Fruit fly (Drosophila melanogaster): ENCODE results near the gene Golgin84.
A peak's percentile ranks its signal among the peaks of the same experiment; 100 is the strongest.

The Golgin84 gene

dm6 chr3R:24361583-24361982, 3.8 kb upstream of the Golgin84 start, which contains the start of the genes CG5762 and CG33339:
CG5762 (minus strand) TSS chr3R:24361683.
CG33339 (plus strand) TSS chr3R:24361847.
- TF ChIP-seq Pif1A (GFP tag; optimal IDR thresholded peaks at IDR 0.05) (no peak), gl (tag; optimal IDR thresholded peaks at IDR 0.05) (no peak), CG8159 (tag; optimal IDR thresholded peaks at IDR 0.05) (no peak), CG34367 (tag; optimal IDR thresholded peaks at IDR 0.05) (no peak), CG17806 (tag; optimal IDR thresholded peaks at IDR 0.05) (no peak), CG4496 (GFP tag; IDR thresholded peaks at IDR 0.05) (no peak), fd96Ca (GFP tag; IDR thresholded peaks at IDR 0.05) (no peak)

DNA sequence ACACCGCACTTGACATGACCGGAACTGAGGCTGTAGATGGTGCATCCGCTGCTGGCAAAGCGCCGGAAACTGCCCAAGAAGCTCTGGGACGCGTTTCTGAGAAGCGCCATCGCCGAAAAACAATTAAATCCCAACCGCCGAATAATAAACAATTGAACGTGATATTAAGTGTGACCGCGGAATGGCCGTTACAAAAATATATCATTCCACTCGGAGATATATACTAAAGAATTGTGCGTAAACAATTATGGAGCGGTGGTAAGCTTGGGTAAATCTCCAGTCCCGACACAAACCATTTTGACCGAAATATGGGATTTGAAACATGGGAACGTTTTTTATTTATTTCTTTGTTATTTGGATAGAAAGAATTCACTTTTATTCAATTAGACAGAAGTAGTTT, 2.2 kb upstream of the Golgin84 start, which contains the start of gene CG18528:
Gene CG18528, minus strand, starts transcription at position 188 of the 400 bp plus-strand sequence.
- TF ChIP-seq rn (GFP tag; IDR thresholded peaks at IDR 0.05) (no peak), CG13204 (GFP tag; optimal IDR thresholded peaks at IDR 0.05) (no peak), EcR (GFP tag; optimal IDR thresholded peaks at IDR 0.05) (no peak), CG34367 (tag; optimal IDR thresholded peaks at IDR 0.05) (no peak), CG8301 (tag; optimal IDR thresholded peaks at IDR 0.05) (no peak), CG4496 (GFP tag; IDR thresholded peaks at IDR 0.05) (no peak), CG12605 (GFP tag; IDR thresholded peaks at IDR 0.05) (no peak)

- TF ChIP-seq CG9948 (tag; optimal IDR thresholded peaks at IDR 0.05) (no peak), CG34367 (tag; optimal IDR thresholded peaks at IDR 0.05) (no peak), D1 (tag; optimal IDR thresholded peaks at IDR 0.05) (no peak)
These were observed 4.3 kb downstream of the Golgin84 start for dm6 chr3R:24353448-24353847.

- peak; percentile 38 for TF ChIP-seq CG15710 (tag; optimal IDR thresholded peaks at IDR 0.05)
- no peak for TF ChIP-seq Ets98B (GFP tag; IDR thresholded peaks at IDR 0.05)
- TF ChIP-seq CG4496 (GFP tag; IDR thresholded peaks at IDR 0.05): 0 out of 3 replicates have a peak, but pooled peaks have one; percentile 12
These were observed 9.1 kb downstream of the Golgin84 start, which contains the start of the genes CG5746 and CG6454 for dm6 chr3R:24348420-24349190. CG5746 (minus strand) TSS chr3R:24348791. CG6454 (plus strand) TSS chr3R:24349182.

- TF ChIP-seq CG15710 (tag; optimal IDR thresholded peaks at IDR 0.05) (no peak), CG12605 (GFP tag; IDR thresholded peaks at IDR 0.05) (peak; percentile 37; the same call in 1 of the 2 replicates)
These were observed 16.5 kb downstream of the Golgin84 start, which contains the start of gene Ms for dm6 chr3R:24341251-24341650. Ms (plus strand) TSS chr3R:24341551.

DNA sequence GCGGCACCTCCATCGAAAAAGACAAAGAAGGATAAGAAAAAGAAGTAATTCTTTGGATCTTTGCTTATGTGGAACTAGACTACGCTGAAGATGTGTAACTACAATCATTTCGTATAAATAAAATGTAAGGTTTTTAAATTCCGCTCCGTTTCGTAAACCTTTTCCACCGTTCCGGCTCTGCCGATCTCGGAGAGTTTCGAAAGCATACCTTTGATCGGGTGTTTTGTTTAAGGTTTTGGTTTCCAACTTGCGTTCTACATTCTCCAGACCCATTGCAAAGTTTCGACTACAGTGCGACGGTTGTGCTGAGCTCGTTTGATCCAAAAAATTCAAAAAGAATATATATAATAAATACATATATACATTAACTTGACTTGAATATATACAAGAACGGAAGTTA, 21.1 kb downstream of the Golgin84 start, which contains the start of gene CG6432:
Gene CG6432, plus strand, starts transcription at position 301 of the 400 bp plus-strand sequence.
- TF ChIP-seq CG32121 (GFP tag; IDR thresholded peaks at IDR 0.05) (no peak), CG8301 (tag; optimal IDR thresholded peaks at IDR 0.05) (no peak), gl (tag; optimal IDR thresholded peaks at IDR 0.05) (no peak), Ets98B (GFP tag; IDR thresholded peaks at IDR 0.05) (no peak), CG8159 (tag; optimal IDR thresholded peaks at IDR 0.05) (no peak), Snoo (tag; optimal IDR thresholded peaks at IDR 0.05) (no peak)

DNA sequence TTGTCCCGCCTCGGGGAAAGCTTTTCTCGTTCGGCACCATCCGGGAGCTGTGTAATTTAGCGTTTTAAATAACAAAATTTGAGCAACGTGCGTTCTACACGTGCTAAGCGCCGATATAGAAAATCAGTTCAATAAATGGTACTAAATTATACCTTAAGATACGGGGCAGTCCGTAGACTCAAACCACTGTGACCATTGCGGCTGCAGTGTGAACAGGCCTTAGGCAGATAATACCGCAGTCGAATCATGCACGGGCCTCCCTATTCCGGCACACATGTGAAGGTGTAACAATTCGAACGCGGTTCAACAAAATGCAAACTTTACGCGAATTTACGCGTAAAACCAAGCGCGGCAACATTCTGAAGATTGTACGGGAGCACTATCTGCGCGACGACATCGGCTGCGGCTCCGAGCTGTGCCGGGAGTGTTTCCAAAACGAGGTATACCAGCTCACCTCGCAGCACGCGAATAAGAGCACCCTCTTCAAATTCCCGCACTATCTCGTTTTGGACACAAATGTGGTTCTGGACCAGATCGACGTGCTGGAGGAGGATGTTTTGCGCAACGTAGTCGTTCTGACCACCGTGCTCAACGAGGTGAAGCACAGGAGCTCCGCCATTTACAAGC, 24.4 kb downstream of the Golgin84 start, which contains the start of the genes Rrp5 and Dis3:
Gene Rrp5, minus strand, starts transcription at position 135 of the 627 bp plus-strand sequence.
Gene Dis3, plus strand, starts transcription at position 252 of the 627 bp plus-strand sequence.
- TF ChIP-seq CG14655 (GFP tag; optimal IDR thresholded peaks at IDR 0.05): no peak
- TF ChIP-seq CG9948 (tag; optimal IDR thresholded peaks at IDR 0.05): no peak
- no peak for TF ChIP-seq gl (tag; optimal IDR thresholded peaks at IDR 0.05)
- peak; percentile 41; the same call in 1 of the 3 replicates for TF ChIP-seq fd96Ca (GFP tag; IDR thresholded peaks at IDR 0.05)
- TF ChIP-seq CG13204 (GFP tag; optimal IDR thresholded peaks at IDR 0.05): no peak
- TF ChIP-seq CG17806 (tag; optimal IDR thresholded peaks at IDR 0.05): no peak
- no peak for TF ChIP-seq CG12605 (GFP tag; IDR thresholded peaks at IDR 0.05)
- no peak for TF ChIP-seq Pif1B (GFP tag; optimal IDR thresholded peaks at IDR 0.05)
- peak; percentile 35; the same call in 1 of the 3 replicates for TF ChIP-seq CG4496 (GFP tag; IDR thresholded peaks at IDR 0.05)

DNA sequence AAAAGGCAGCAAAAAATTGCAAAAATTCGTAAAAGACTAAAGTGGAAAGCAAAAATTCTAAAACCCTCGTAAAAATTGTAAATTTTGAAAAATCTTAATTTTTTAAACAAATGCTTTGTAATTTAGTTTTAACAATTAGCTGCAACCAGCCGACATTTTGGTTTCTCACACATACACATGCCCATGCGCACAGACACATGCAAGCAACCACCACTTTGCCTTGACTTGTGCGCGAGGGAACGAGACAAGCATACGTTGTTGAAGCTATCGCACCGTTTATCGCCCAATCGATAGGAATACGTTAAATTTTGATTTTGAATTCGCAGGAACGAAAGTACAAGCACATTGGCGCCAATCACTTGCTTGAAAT, 37.4 kb downstream of the Golgin84 start:
- TF ChIP-seq CG8301 (tag; optimal IDR thresholded peaks at IDR 0.05) (no peak), rn (GFP tag; IDR thresholded peaks at IDR 0.05) (no peak), Ets98B (GFP tag; IDR thresholded peaks at IDR 0.05) (peak; percentile 12; the same call in 1 of the 2 replicates), CG17806 (tag; optimal IDR thresholded peaks at IDR 0.05) (no peak), CG13204 (GFP tag; optimal IDR thresholded peaks at IDR 0.05) (no peak), EcR (GFP tag; optimal IDR thresholded peaks at IDR 0.05) (no peak), CG4496 (GFP tag; IDR thresholded peaks at IDR 0.05) (no peak)

Measured in whole organism, pupa.